Fruit fly (Drosophila melanogaster): Measurements from ENCODE around the gene mys.

Gene mys

DNA sequence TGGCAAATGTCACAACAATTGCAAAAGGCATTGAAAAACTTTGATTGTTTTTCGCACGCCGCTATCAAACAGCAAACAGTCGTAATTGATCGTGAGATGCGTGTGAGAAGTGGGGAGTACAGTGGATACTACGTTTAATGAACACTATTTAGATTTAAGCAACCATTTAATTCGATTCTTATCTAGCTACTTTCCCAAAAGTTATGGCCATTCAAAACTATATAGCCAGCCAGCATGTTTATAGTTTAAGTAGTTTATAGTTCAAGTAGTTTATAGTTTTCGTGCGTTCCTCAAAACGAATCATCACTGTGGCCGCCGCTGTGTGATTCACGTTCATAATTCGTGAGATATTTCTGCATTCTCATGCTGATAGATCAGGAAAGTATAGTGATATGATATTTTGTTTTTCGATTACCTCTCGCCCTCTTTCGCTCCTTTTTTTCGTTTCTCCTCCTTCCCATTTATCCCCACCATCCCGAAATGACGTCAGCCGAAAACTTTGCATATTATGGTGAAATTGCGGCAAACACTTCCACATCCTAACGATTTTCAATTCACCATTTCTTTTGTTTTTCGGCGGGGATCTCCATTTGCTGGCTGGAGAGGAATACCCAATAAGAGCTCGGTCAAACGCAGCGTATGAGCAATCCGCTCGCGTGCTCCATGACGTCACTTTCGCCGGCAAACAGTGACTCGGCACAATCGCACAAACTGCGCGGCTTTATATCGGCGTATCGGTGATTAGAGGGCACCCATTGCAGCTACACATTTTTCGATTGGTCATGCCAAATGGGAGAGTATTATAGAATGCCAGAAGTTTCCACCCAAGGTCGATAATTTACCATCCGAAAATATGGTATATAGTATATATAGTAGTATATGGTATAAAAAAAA is 52.2 kb downstream of the mys start (continued):
- TF ChIP-seq hbn (GFP tag; IDR thresholded peaks at IDR 0.05; ENCODE audit: partially characterized antibody) = no peak
- no peak for TF ChIP-seq CG5245 (GFP tag; optimal IDR thresholded peaks at IDR 0.05)
- no peak for TF ChIP-seq sc (optimal IDR thresholded peaks at IDR 0.05)
- no peak for TF ChIP-seq sc (GFP tag; optimal IDR thresholded peaks at IDR 0.05)
- no peak for TF ChIP-seq Neu2 (GFP tag; optimal IDR thresholded peaks at IDR 0.05; ENCODE audit: borderline replicate concordance)
- TF ChIP-seq Hand (GFP tag; optimal IDR thresholded peaks at IDR 0.05) = peak; percentile 20
- TF ChIP-seq zen2 (GFP tag; IDR thresholded peaks at IDR 0.05; ENCODE audit: partially characterized antibody) = no peak
- peak; percentile 61 for TF ChIP-seq HmgZ (tag; optimal IDR thresholded peaks at IDR 0.05)
- TF ChIP-seq CG17359 (tag; optimal IDR thresholded peaks at IDR 0.05) = peak; percentile 59
- no peak for TF ChIP-seq croc (GFP tag; conservative IDR thresholded peaks at IDR 0.05)
- TF ChIP-seq D19B (GFP tag; optimal IDR thresholded peaks at IDR 0.05) = peak; percentile 20
- peak; percentile 63 for TF ChIP-seq CG1792 (GFP tag; optimal IDR thresholded peaks at IDR 0.05)
- TF ChIP-seq Elba2 (GFP tag; optimal IDR thresholded peaks at IDR 0.05) = no peak
- no peak for TF ChIP-seq oc (tag; optimal IDR thresholded peaks at IDR 0.05)
- TF ChIP-seq CG7987 (GFP tag; optimal IDR thresholded peaks at IDR 0.05) = no peak
- peak; percentile 63 for TF ChIP-seq ranshi (GFP tag; IDR thresholded peaks at IDR 0.05)
- TF ChIP-seq Six4 (GFP tag; optimal IDR thresholded peaks at IDR 0.05) = no peak
- peak; percentile 45; the same call in 1 of the 2 replicates for TF ChIP-seq toy (GFP tag; IDR thresholded peaks at IDR 0.05)
- no peak for TF ChIP-seq TFAM (GFP tag; optimal IDR thresholded peaks at IDR 0.05)
- TF ChIP-seq CG2202 (tag; optimal IDR thresholded peaks at IDR 0.05) = no peak
- no peak for TF ChIP-seq ham (GFP tag; IDR thresholded peaks at IDR 0.05)
- TF ChIP-seq crol (GFP tag; IDR thresholded peaks at IDR 0.05) = no peak
- TF ChIP-seq Ada2b (GFP tag; IDR thresholded peaks at IDR 0.05) = peak; percentile 73
- peak; percentile 26; the same call in 1 of the 3 replicates for TF ChIP-seq zfh1 (GFP tag; IDR thresholded peaks at IDR 0.05)
- TF ChIP-seq aop (GFP tag; IDR thresholded peaks at IDR 0.05) = no peak
- no peak for TF ChIP-seq CG16813 (GFP tag; IDR thresholded peaks at IDR 0.05; ENCODE audit: partially characterized antibody)
- TF ChIP-seq CG6654 (GFP tag; optimal IDR thresholded peaks at IDR 0.05) = no peak
- TF ChIP-seq CG8281 (tag; optimal IDR thresholded peaks at IDR 0.05) = no peak
- no peak for TF ChIP-seq CG10462 (GFP tag; optimal IDR thresholded peaks at IDR 0.05)
- no peak for TF ChIP-seq bbx (GFP tag; IDR thresholded peaks at IDR 0.05; ENCODE audit: partially characterized antibody)
- peak; percentile 8 for TF ChIP-seq Usf (GFP tag; optimal IDR thresholded peaks at IDR 0.05)
- peak; percentile 53 for TF ChIP-seq CG12659 (GFP tag; optimal IDR thresholded peaks at IDR 0.05)
- TF ChIP-seq sqz (GFP tag; optimal IDR thresholded peaks at IDR 0.05) = no peak
- TF ChIP-seq Hr51 (GFP tag; optimal IDR thresholded peaks at IDR 0.05) = peak in 1 of 2 experiments; percentile 66
- TF ChIP-seq ac (GFP tag; optimal IDR thresholded peaks at IDR 0.05) = no peak
- 0 out of 3 replicates have a peak, but pooled peaks have one; percentile 40 for TF ChIP-seq CG11560 (tag; IDR thresholded peaks at IDR 0.05)
- TF ChIP-seq CG17328 (GFP tag; IDR thresholded peaks at IDR 0.05) = peak; percentile 52
- no peak for TF ChIP-seq da (GFP tag; optimal IDR thresholded peaks at IDR 0.05)
- TF ChIP-seq CG9609 (GFP tag; optimal IDR thresholded peaks at IDR 0.05) = no peak
- peak; percentile 55 for TF ChIP-seq Oaz (GFP tag; IDR thresholded peaks at IDR 0.05)
- TF ChIP-seq YL-1 (GFP tag; optimal IDR thresholded peaks at IDR 0.05) = no peak
- no peak for TF ChIP-seq Eip74EF (GFP tag; optimal IDR thresholded peaks at IDR 0.05)
- peak; percentile 15 for TF ChIP-seq phol (tag; optimal IDR thresholded peaks at IDR 0.05)
- TF ChIP-seq CG8359 (GFP tag; optimal IDR thresholded peaks at IDR 0.05; ENCODE audit: borderline replicate concordance) = no peak
- TF ChIP-seq salm (tag; optimal IDR thresholded peaks at IDR 0.05) = no peak
- peak; percentile 69 for TF ChIP-seq CG10147 (GFP tag; optimal IDR thresholded peaks at IDR 0.05)
- peak; percentile 6 for TF ChIP-seq CG6683 (GFP tag; optimal IDR thresholded peaks at IDR 0.05)
- TF ChIP-seq CG7556 (GFP tag; optimal IDR thresholded peaks at IDR 0.05) = peak; percentile 33
